ENCODE assay signal across 5 fruit fly cellular contexts in the genomic region with DNA sequence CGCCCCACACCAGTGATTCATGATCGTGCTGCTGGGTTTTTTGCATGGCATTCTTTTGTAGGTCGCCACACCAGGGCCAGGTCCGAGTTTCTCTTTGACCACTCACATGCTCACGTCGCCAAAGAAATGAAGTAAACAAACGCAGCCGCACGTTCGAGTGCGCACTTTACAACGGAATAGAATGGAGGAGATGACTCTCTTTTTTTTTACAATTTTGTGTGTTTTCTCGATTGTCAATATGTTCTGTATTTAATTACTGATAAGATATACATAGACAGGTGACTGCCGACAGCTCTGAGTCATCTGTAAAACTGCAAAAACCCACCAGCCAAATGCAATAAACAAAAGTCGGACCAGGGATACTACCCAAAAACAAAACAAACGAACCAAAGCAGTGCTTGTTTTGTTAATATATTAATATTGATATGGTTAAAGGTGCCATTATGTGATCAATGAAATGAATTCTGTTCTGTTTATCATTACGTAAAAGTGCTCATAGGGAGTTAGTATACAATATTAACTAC.
A peak's percentile ranks its signal among the peaks of the same experiment; 100 is the strongest.
TF ChIP-seq lines count a peak whose summit lies in the region.

No protein-coding gene starts in this region.

- TF ChIP-seq CTCF in whole organism, embryonic (GFP tag; optimal IDR thresholded peaks at IDR 0.05; lab: Kevin White, UChicago), result no peak

TF ChIP-seq in whole organism, adult, 20 proteins besides CTCF, POLR2A, EP300 and RAD21:
- TF ChIP-seq CG7045 (GFP tag; optimal IDR thresholded peaks at IDR 0.05; lab: Kevin White, UChicago), result no peak
- TF ChIP-seq Hr96 (GFP tag; optimal IDR thresholded peaks at IDR 0.05; lab: Kevin White, UChicago), result no peak
- peak; percentile 0 for TF ChIP-seq bab1 (GFP tag; optimal IDR thresholded peaks at IDR 0.05; lab: Kevin White, UChicago)
- no peak for TF ChIP-seq CG11617 (GFP tag; optimal IDR thresholded peaks at IDR 0.05; lab: Kevin White, UChicago)
- TF ChIP-seq Clk (GFP tag; optimal IDR thresholded peaks at IDR 0.05; lab: Kevin White, UChicago), result no peak
- TF ChIP-seq CG1620 (GFP tag; optimal IDR thresholded peaks at IDR 0.05; lab: Kevin White, UChicago), result no peak
- TF ChIP-seq cic (GFP tag; optimal IDR thresholded peaks at IDR 0.05; lab: Kevin White, UChicago), result peak; percentile 70
- no peak for TF ChIP-seq kay (GFP tag; lab: Kevin White, UChicago; ENCODE audit: borderline replicate concordance)
- TF ChIP-seq pad (GFP tag; optimal IDR thresholded peaks at IDR 0.05; lab: Kevin White, UChicago), result no peak
- no peak for TF ChIP-seq cnc (optimal IDR thresholded peaks at IDR 0.05; lab: Kevin White, UChicago)
- peak; percentile 61 for TF ChIP-seq CG7101 (tag; optimal IDR thresholded peaks at IDR 0.05; lab: Kevin White, UChicago)
- TF ChIP-seq CG33017 (tag; optimal IDR thresholded peaks at IDR 0.05; lab: Kevin White, UChicago), result no peak
- TF ChIP-seq ovo (GFP tag; optimal IDR thresholded peaks at IDR 0.05; lab: Kevin White, UChicago), result peak; percentile 42
- peak; percentile 52 for TF ChIP-seq Mnt (GFP tag; optimal IDR thresholded peaks at IDR 0.05; lab: Kevin White, UChicago)
- no peak for TF ChIP-seq CG12768 (GFP tag; optimal IDR thresholded peaks at IDR 0.05; lab: Kevin White, UChicago)

TF ChIP-seq in whole organism, embryonic, 481 proteins besides CTCF, POLR2A, EP300 and RAD21:
- 0 out of 3 replicates have a peak, but pooled peaks have one; percentile 8 for TF ChIP-seq CG16813 (GFP tag; IDR thresholded peaks at IDR 0.05; lab: Robert Waterston, UW; ENCODE audit: partially characterized antibody)
- peak; percentile 43 for TF ChIP-seq Med (GFP tag; lab: Kevin White, UChicago)
- peak; percentile 34 for TF ChIP-seq sug (tag; optimal IDR thresholded peaks at IDR 0.05; lab: Kevin White, UChicago)
- peak; percentile 45 for TF ChIP-seq sens (GFP tag; lab: Kevin White, UChicago)
- TF ChIP-seq CG31365 (tag; optimal IDR thresholded peaks at IDR 0.05; lab: Kevin White, UChicago), result no peak
TF ChIP-seq in whole organism, embryonic: peak in this region for 4.

TF ChIP-seq in whole organism, prepupa, 60 proteins besides CTCF, POLR2A, EP300 and RAD21:
- TF ChIP-seq eg (GFP tag; IDR thresholded peaks at IDR 0.05; lab: Robert Waterston, UW), result 0 out of 3 replicates have a peak, but pooled peaks have one; percentile 25
- peak; percentile 62 for TF ChIP-seq fkh (GFP tag; optimal IDR thresholded peaks at IDR 0.05; lab: Kevin White, UChicago)
- peak; percentile 75 for TF ChIP-seq Eip78C (GFP tag; lab: Kevin White, UChicago)
- no peak for TF ChIP-seq CG16779 (tag; optimal IDR thresholded peaks at IDR 0.05; lab: Kevin White, UChicago)
- peak; percentile 51 for TF ChIP-seq svp (GFP tag; lab: Kevin White, UChicago)
- no peak for TF ChIP-seq CG32006 (GFP tag; optimal IDR thresholded peaks at IDR 0.05; lab: Kevin White, UChicago)

TF ChIP-seq in whole organism, pupa, 21 proteins besides CTCF, POLR2A, EP300 and RAD21:
- no peak for TF ChIP-seq D1 (tag; optimal IDR thresholded peaks at IDR 0.05; lab: Kevin White, UChicago)
- TF ChIP-seq CG32121 (GFP tag; IDR thresholded peaks at IDR 0.05; lab: Robert Waterston, UW), result 0 out of 2 replicates have a peak, but pooled peaks have one; percentile 33

TF ChIP-seq in whole organism, wandering third instar larva, 38 proteins besides CTCF, POLR2A, EP300 and RAD21:
- TF ChIP-seq usp (GFP tag; optimal IDR thresholded peaks at IDR 0.05; lab: Kevin White, UChicago) (no peak), psq (GFP tag; optimal IDR thresholded peaks at IDR 0.05; lab: Kevin White, UChicago) (no peak), Rel (GFP tag; optimal IDR thresholded peaks at IDR 0.05; lab: Kevin White, UChicago) (no peak), Rel (tag; optimal IDR thresholded peaks at IDR 0.05; lab: Kevin White, UChicago) (peak; percentile 65), fru (GFP tag; optimal IDR thresholded peaks at IDR 0.05; lab: Kevin White, UChicago) (no peak), Jra (GFP tag; optimal IDR thresholded peaks at IDR 0.05; lab: Kevin White, UChicago) (no peak)
